Fruit fly (Drosophila melanogaster): ENCODE results near the gene Dred.

DNA sequence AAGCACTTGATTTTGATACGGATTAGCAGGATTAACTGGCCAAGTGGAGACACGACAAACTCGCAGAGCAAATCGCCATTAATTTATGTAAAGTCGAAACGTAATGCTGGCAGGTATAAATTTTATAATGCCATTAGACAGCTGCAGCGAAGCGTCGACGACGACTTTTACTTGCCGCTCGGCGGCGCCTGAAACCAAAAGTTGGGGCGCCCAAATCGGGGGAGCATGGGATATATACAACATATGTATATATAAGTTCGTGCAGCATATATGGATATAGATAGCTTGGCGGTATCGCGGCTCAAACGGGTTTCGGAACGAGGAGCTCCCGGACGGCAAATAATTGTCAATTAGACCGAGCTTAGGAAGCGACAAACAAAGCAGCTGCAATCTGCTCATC is 23.4 kb downstream of the Dred start, which contains the start of gene Cpr76Bc:
- TF ChIP-seq usp (GFP tag; optimal IDR thresholded peaks at IDR 0.05) (no peak), Dll (optimal IDR thresholded peaks at IDR 0.05) (no peak), EcR (GFP tag; optimal IDR thresholded peaks at IDR 0.05) (no peak), psq (optimal IDR thresholded peaks at IDR 0.05) (no peak)
